Worm (Caenorhabditis elegans): ENCODE measurements around the gene srh-68.

DNA sequence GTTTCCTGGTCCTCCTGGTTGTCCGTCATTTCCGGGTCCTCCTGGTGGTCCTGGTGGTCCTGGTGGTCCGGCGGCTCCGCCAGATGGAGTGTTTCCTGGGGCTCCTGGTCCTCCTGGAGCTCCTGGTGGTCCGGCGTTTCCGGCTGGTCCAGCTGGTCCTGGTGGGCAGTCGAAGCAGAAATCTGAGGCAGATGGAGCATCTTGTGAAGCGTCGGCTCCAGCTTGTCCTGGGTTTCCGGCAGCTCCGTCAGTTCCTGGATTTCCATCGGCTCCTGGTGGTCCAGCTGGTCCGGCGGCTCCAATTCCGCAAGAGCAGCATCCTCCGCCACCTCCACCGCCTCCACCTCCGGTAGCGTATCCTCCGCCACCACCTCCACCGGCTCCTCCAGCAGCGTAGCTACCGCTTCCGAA lies 13.1 kb upstream of the srh-68 start:
- TF ChIP-seq C16A3.4 (tag; optimal IDR thresholded peaks at IDR 0.05) (no peak), pag-3 (tag; optimal IDR thresholded peaks at IDR 0.05; ENCODE audit: borderline replicate concordance, insufficient read depth) (no peak), ceh-82 (tag; optimal IDR thresholded peaks at IDR 0.05) (no peak), blmp-1 (tag; optimal IDR thresholded peaks at IDR 0.05) (no peak), unc-62 (GFP tag; optimal IDR thresholded peaks at IDR 0.05) (no peak), alr-1 (tag; optimal IDR thresholded peaks at IDR 0.05; ENCODE audit: borderline replicate concordance) (no peak), ztf-4 (tag; optimal IDR thresholded peaks at IDR 0.05) (no peak), snu-23 (GFP tag; optimal IDR thresholded peaks at IDR 0.05) (no peak), nhr-28 (tag; optimal IDR thresholded peaks at IDR 0.05) (no peak), aha-1 (tag; optimal IDR thresholded peaks at IDR 0.05) (no peak), grh-1 (GFP tag; IDR thresholded peaks at IDR 0.05) (no peak), nhr-12 (tag; optimal IDR thresholded peaks at IDR 0.05) (no peak), mep-1 (tag; optimal IDR thresholded peaks at IDR 0.05) (no peak)
